Worm (Caenorhabditis elegans) whole organism, early embryonic: ENCODE results near the gene F01G10.9.
A peak's percentile ranks its signal among the peaks of the same experiment; 100 is the strongest.

Source experiments
- B0310.2 ChIP-seq: sonication (generic microtip); optimal IDR thresholded peaks from 2 replicates; lab custom pipeline; 2016; ENCODE audit warnings: mild to moderate bottlenecking, missing genetic modification characterization, missing compliant biosample characterization
- F13C5.2 ChIP-seq: sonication (generic microtip); optimal IDR thresholded peaks from 2 replicates; lab custom pipeline; 2017; ENCODE audit warnings: mild to moderate bottlenecking, missing genetic modification characterization, inconsistent platforms, missing compliant biosample characterization
- aly-1 ChIP-seq: sonication (generic microtip); optimal IDR thresholded peaks from 2 replicates; lab custom pipeline; 2016; ENCODE audit warnings: missing genetic modification characterization, missing compliant biosample characterization
- ama-1 ChIP-seq: fragments of 150-350 bp; optimal IDR thresholded peaks from 2 replicates; lab custom pipeline; 2014
- ceh-13 ChIP-seq: fragments of 200-800 bp; sonication (Bioruptor generic); optimal IDR thresholded peaks from 2 replicates; lab custom pipeline; 2018; ENCODE audit warnings: mild to moderate bottlenecking, missing genetic modification characterization, missing compliant biosample characterization
- ceh-36 ChIP-seq: sonication (generic microtip); optimal IDR thresholded peaks from 2 replicates; lab custom pipeline; 2016; ENCODE audit warnings: missing genetic modification characterization, inconsistent platforms, missing compliant biosample characterization
- ets-7 ChIP-seq: sonication (generic microtip); optimal IDR thresholded peaks from 2 replicates; lab custom pipeline; 2016; ENCODE audit warnings: missing genotype, missing genetic modification characterization, missing compliant biosample characterization
- flt-1 ChIP-seq: fragments of 200-800 bp; sonication (Bioruptor generic); IDR thresholded peaks from 2 replicates; pipeline ENCODE4 v1.3.6; 2022; ENCODE audit warnings: missing genetic modification characterization, missing compliant biosample characterization
- hmbx-1 ChIP-seq: sonication (generic microtip); optimal IDR thresholded peaks from 2 replicates; lab custom pipeline; 2016; ENCODE audit warnings: mild to moderate bottlenecking, missing genetic modification characterization, missing compliant biosample characterization
- hmg-4 ChIP-seq: fragments of 200-800 bp; sonication (Bioruptor generic); optimal IDR thresholded peaks from 2 replicates; lab custom pipeline; 2018; ENCODE audit warnings: mild to moderate bottlenecking, missing genetic modification characterization, missing compliant biosample characterization
- hnd-1 ChIP-seq: sonication (generic microtip); optimal IDR thresholded peaks from 2 replicates; lab custom pipeline; 2016; ENCODE audit warnings: missing genetic modification characterization, missing compliant biosample characterization
- pes-1 ChIP-seq: fragments of 200-800 bp; sonication (Bioruptor generic); IDR thresholded peaks from 2 replicates; pipeline ENCODE4 v1.3.6; 2022; ENCODE audit warnings: missing genetic modification reagents, missing genetic modification characterization, missing compliant biosample characterization
- scrt-1 ChIP-seq: fragments of 200-800 bp; sonication (Bioruptor generic); IDR thresholded peaks from 2 replicates; pipeline ENCODE4 v1.3.6; 2022; ENCODE audit warnings: missing genetic modification characterization, missing compliant biosample characterization
- sea-1 ChIP-seq: fragments of 200-800 bp; sonication (Bioruptor generic); conservative IDR thresholded peaks from 2 replicates; pipeline ENCODE4 v1.3.6; 2022; ENCODE audit warnings: missing genetic modification characterization, missing compliant biosample characterization
- tbx-11 ChIP-seq: fragments of 200-800 bp; sonication (Bioruptor generic); IDR thresholded peaks from 2 replicates; pipeline ENCODE4 v1.3.6; 2022; ENCODE audit warnings: missing genetic modification characterization, missing compliant biosample characterization
- tbx-37 ChIP-seq: fragments of 200-800 bp; sonication (Bioruptor generic); conservative IDR thresholded peaks from 2 replicates; pipeline ENCODE4 v1.3.6; 2022; ENCODE audit warnings: missing genetic modification reagents, missing genetic modification characterization, missing compliant biosample characterization
- tra-4 ChIP-seq: sonication (generic microtip); optimal IDR thresholded peaks from 2 replicates; lab custom pipeline; 2017; ENCODE audit warnings: missing genetic modification characterization, missing compliant biosample characterization

Gene F01G10.9

DNA sequence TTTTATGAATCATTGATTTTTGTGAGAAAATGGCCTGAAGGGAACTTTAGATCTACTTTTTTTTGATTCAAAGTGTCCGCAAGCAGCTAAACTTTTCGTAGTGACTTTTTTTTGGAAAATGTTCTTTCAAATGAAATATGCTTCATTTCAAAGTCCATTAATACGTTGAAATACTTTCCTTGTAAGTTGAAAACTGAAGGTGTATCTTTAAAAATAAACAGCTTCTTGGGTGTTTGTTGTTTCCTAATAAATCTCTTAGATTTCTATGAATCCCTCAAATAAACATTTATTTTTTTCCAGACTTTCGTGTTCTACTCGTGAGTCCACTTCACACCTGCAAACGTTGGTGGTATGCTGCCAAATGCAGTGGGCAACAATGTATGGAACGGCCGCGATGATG is 27.2 kb upstream of the F01G10.9 start, which contains the start of gene ebax-1:
TSS of gene ebax-1 (plus strand) at position 301 of the 400 bp plus-strand sequence.
- no peak for TF ChIP-seq B0310.2 (tag; lab: Kevin White, UChicago)
- TF ChIP-seq sea-1 (GFP tag; lab: Robert Waterston, UW) = no peak
- TF ChIP-seq tra-4 = no peak
- TF ChIP-seq scrt-1 (GFP tag; lab: Robert Waterston, UW) = no peak
- TF ChIP-seq tbx-11 (GFP tag; lab: Robert Waterston, UW) = no peak
- no peak for TF ChIP-seq aly-1 (tag; lab: Kevin White, UChicago)
- no peak for TF ChIP-seq flt-1 (GFP tag; lab: Robert Waterston, UW)
- no peak for TF ChIP-seq hmg-4 (GFP tag; lab: Kevin White, UChicago)
- no peak for TF ChIP-seq ama-1 (lab: Kevin White, UChicago)
- TF ChIP-seq pes-1 (GFP tag; lab: Robert Waterston, UW) = no peak
- TF ChIP-seq F13C5.2 (tag; lab: Kevin White, UChicago) = no peak
- TF ChIP-seq ceh-13 (GFP tag; lab: Kevin White, UChicago) = no peak
- TF ChIP-seq hnd-1 = no peak
- TF ChIP-seq ets-7 (tag; lab: Kevin White, UChicago) = no peak
- TF ChIP-seq hmbx-1 = no peak
- no peak for TF ChIP-seq tbx-37 (GFP tag; lab: Robert Waterston, UW)
- no peak for TF ChIP-seq ceh-36 (tag; lab: Kevin White, UChicago)

DNA sequence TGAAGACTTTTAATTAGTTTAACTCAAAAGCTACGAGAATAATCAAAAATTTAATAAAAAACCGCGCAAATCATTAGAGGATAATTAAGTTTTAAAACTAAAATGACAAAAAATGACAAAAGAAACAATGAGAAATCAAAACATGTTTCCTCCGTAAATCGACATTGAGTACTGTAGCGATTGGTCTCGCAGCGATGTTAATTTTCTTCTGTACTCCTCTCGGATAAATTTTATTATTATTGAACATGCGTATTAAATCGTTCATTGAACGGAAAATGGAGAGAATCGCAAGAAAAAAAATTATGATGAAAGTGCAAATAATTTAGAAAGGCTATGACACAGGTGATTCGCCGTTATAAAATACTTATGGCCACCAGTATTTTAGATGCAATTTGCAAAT is 25.9 kb upstream of the F01G10.9 start:
- TF ChIP-seq F13C5.2 (tag; lab: Kevin White, UChicago) (no peak), tra-4 (no peak), ceh-36 (tag; lab: Kevin White, UChicago) (no peak), hnd-1 (no peak), pes-1 (GFP tag; lab: Robert Waterston, UW) (no peak)

DNA sequence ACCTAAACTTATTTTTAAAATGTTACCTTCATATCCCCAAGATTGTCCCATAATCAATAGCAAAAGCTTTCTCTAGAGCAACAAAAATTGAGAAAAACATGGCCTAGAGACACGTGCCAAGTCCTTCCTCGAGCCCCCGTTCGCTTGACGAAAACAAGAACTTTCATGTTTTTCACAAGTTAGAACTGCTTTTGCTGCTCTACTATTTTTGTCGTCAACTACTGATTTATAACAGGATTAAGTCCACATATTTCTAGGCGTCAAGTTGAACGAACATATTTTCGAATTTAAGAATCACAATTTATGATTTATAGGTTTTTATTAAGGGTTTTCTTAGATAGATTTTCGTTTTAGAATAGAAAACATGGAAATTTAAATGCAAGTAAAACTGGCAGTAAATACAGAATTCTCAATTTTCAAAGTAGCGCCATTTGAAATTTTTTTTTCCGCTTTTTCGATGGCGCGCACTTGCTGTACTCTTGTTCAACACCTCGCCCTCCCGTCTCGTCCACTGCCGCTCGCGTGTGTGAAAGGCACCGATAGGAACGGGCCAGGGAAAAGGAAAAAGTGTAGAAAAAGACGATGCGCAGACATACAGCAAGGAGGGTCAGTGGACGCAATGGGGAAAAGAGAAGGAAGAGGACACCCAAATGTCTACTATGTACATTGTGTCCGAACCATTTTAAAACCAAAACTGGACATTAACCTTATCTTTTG is 24.9 kb upstream of the F01G10.9 start, which contains the start of gene rad-51:
TSS of gene rad-51 (minus strand) at position 51 of the 717 bp plus-strand sequence.
- TF ChIP-seq ets-7 (tag; lab: Kevin White, UChicago) (no peak), hnd-1 (no peak), scrt-1 (GFP tag; lab: Robert Waterston, UW) (no peak), ceh-13 (GFP tag; lab: Kevin White, UChicago) (no peak), tra-4 (no peak), hmbx-1 (no peak), F13C5.2 (tag; lab: Kevin White, UChicago) (peak; percentile 60), tbx-37 (GFP tag; lab: Robert Waterston, UW) (no peak), aly-1 (tag; lab: Kevin White, UChicago) (peak; percentile 37), sea-1 (GFP tag; lab: Robert Waterston, UW) (no peak), pes-1 (GFP tag; lab: Robert Waterston, UW) (no peak), flt-1 (GFP tag; lab: Robert Waterston, UW) (no peak), tbx-11 (GFP tag; lab: Robert Waterston, UW) (no peak), hmg-4 (GFP tag; lab: Kevin White, UChicago) (peak; percentile 44), ceh-36 (tag; lab: Kevin White, UChicago) (no peak), B0310.2 (tag; lab: Kevin White, UChicago) (no peak), ama-1 (lab: Kevin White, UChicago) (no peak)

ce11 chrIV:10281482-10281881 is 22.0 kb upstream of the F01G10.9 start, which contains the start of gene thk-1:
thk-1 (minus strand) TSS chrIV:10281582.
- TF ChIP-seq ceh-13 (GFP tag; lab: Kevin White, UChicago) (no peak), ceh-36 (tag; lab: Kevin White, UChicago) (no peak), tbx-11 (GFP tag; lab: Robert Waterston, UW) (no peak), hmg-4 (GFP tag; lab: Kevin White, UChicago) (no peak), ama-1 (lab: Kevin White, UChicago) (no peak), flt-1 (GFP tag; lab: Robert Waterston, UW) (no peak), hmbx-1 (no peak), tbx-37 (GFP tag; lab: Robert Waterston, UW) (no peak), sea-1 (GFP tag; lab: Robert Waterston, UW) (no peak), B0310.2 (tag; lab: Kevin White, UChicago) (no peak), aly-1 (tag; lab: Kevin White, UChicago) (no peak), pes-1 (GFP tag; lab: Robert Waterston, UW) (no peak), hnd-1 (no peak), F13C5.2 (tag; lab: Kevin White, UChicago) (no peak)

ce11 chrIV:10277716-10278115 is 18.3 kb upstream of the F01G10.9 start, which contains the start of gene Y43C5A.4:
Y43C5A.4 (plus strand) TSS chrIV:10278016.
- TF ChIP-seq sea-1 (GFP tag; lab: Robert Waterston, UW) = no peak

DNA sequence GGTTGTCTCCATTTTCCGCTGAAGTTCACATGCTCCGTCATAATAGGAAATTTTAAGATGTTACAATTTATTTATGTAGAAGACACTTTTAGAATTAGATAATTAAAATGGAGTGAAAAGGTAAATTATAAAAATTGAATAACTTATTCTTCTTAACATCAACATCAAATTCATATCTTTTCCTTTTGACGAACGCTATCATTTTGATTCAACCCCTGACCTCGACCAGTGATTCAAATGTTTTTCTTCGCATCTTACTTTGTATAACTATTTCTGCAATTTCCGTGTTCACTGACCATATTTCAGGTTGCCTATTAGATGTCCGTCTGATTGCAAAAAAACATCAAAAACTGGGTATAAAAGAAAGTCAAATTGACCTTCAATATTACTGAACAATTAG is 17.5 kb upstream of the F01G10.9 start, which contains the start of gene Y43C5A.7:
TSS of gene Y43C5A.7 (plus strand) at position 301 of the 400 bp plus-strand sequence.
- TF ChIP-seq ama-1 (lab: Kevin White, UChicago) (no peak), ets-7 (tag; lab: Kevin White, UChicago) (no peak), tra-4 (no peak), aly-1 (tag; lab: Kevin White, UChicago) (no peak)

- no peak for TF ChIP-seq hmg-4 (GFP tag; lab: Kevin White, UChicago)
- no peak for TF ChIP-seq tra-4
- TF ChIP-seq ceh-36 (tag; lab: Kevin White, UChicago) = no peak
- no peak for TF ChIP-seq pes-1 (GFP tag; lab: Robert Waterston, UW)
- no peak for TF ChIP-seq ets-7 (tag; lab: Kevin White, UChicago)
- TF ChIP-seq hmbx-1 = no peak
- no peak for TF ChIP-seq hnd-1
- TF ChIP-seq scrt-1 (GFP tag; lab: Robert Waterston, UW) = no peak
- TF ChIP-seq F13C5.2 (tag; lab: Kevin White, UChicago) = no peak
These were observed 15.6 kb upstream of the F01G10.9 start for ce11 chrIV:10275050-10275449.
